Fruit fly (Drosophila melanogaster) S2 (cell line): ENCODE data around the gene Mgstl.

Source experiments
- CG8478 ChIP-seq: fragments of >200 bp; optimal IDR thresholded peaks from 2 replicates; lab custom pipeline; 2018
- CTCF ChIP-seq, 2 experiments: fragments of >200 bp; optimal IDR thresholded peaks; 2 replicates each; lab custom pipeline; 2018

The Mgstl gene

dm6 chrX:21072953-21073352, 31.0 kb downstream of the Mgstl start:
- TF ChIP-seq CTCF (optimal IDR thresholded peaks at IDR 0.05; lab: Kevin White, UChicago) (no peak), CG8478 (lab: Kevin White, UChicago) (no peak)

- TF ChIP-seq CTCF (optimal IDR thresholded peaks at IDR 0.05; lab: Kevin White, UChicago) (no peak), CG8478 (lab: Kevin White, UChicago) (no peak)
Measured at dm6 chrX:21073641-21074328, 31.9 kb downstream of the Mgstl start.

dm6 chrX:21074329-21074708, 32.4 kb downstream of the Mgstl start:
- TF ChIP-seq CTCF (optimal IDR thresholded peaks at IDR 0.05; lab: Kevin White, UChicago) (no peak), CG8478 (lab: Kevin White, UChicago) (no peak)

- TF ChIP-seq CTCF (optimal IDR thresholded peaks at IDR 0.05; lab: Kevin White, UChicago): no peak
Measured at dm6 chrX:21080335-21080734, 38.4 kb downstream of the Mgstl start.

- TF ChIP-seq CG8478 (lab: Kevin White, UChicago) (no peak), CTCF (optimal IDR thresholded peaks at IDR 0.05; lab: Kevin White, UChicago) (no peak)
Measured at dm6 chrX:21083246-21083645, 41.3 kb downstream of the Mgstl start.

dm6 chrX:21093544-21093943, 51.6 kb downstream of the Mgstl start, which contains the start of gene stg1:
Gene stg1, plus strand, starts transcription at chrX:21093844.
- TF ChIP-seq CG8478 (lab: Kevin White, UChicago): no peak
- no peak for TF ChIP-seq CTCF (optimal IDR thresholded peaks at IDR 0.05; lab: Kevin White, UChicago)
